Worm (Caenorhabditis elegans) whole organism, L2 larva: ENCODE measurements around the gene D1022.3.

Experiments
- C34F6.9 ChIP-seq: fragments of 150-350 bp; optimal IDR thresholded peaks from 2 replicates; lab custom pipeline; 2014; ENCODE audit warnings: missing biosample characterization, missing genetic modification characterization
- alr-1 ChIP-seq: fragments of 150-350 bp; optimal IDR thresholded peaks from 2 replicates; lab custom pipeline; 2014; ENCODE audit warnings: missing biosample characterization, missing genetic modification characterization
- aly-2 ChIP-seq: fragments of 150-350 bp; optimal IDR thresholded peaks from 2 replicates; lab custom pipeline; 2014; ENCODE audit warnings: missing biosample characterization, missing genetic modification characterization
- blmp-1 ChIP-seq: sonication (generic microtip); optimal IDR thresholded peaks from 2 replicates; lab custom pipeline; 2017; ENCODE audit warnings: missing genetic modification characterization, mild to moderate bottlenecking, missing compliant biosample characterization, antibody characterized with exemption, moderate library complexity; ENCODE audit not compliant: insufficient read depth
- fos-1 ChIP-seq: fragments of 150-350 bp; optimal IDR thresholded peaks from 2 replicates; lab custom pipeline; 2014; ENCODE audit warnings: missing biosample characterization, missing genetic modification characterization
- ztf-11 ChIP-seq: sonication (generic microtip); optimal IDR thresholded peaks from 2 replicates; lab custom pipeline; 2017; ENCODE audit warnings: missing biosample characterization, missing genetic modification characterization

- TF ChIP-seq aly-2 (tag; lab: Kevin White, UChicago) (no peak), ztf-11 (tag; lab: Kevin White, UChicago) (no peak), fos-1 (tag; lab: Kevin White, UChicago) (no peak), C34F6.9 (no peak), blmp-1 (no peak), alr-1 (tag; lab: Kevin White, UChicago) (no peak)
Measured at ce11 chrII:7419563-7419962, 36.5 kb downstream of the D1022.3 start.
